Fruit fly (Drosophila melanogaster): Measurements from ENCODE around the gene CrebA.

dm6 chr3L:15588514-15589138 is 53.4 kb downstream of the CrebA start, which contains the start of gene RhoGAP71E:
- peak; percentile 2 for TF ChIP-seq pad (GFP tag; optimal IDR thresholded peaks at IDR 0.05)
- TF ChIP-seq toe (GFP tag; optimal IDR thresholded peaks at IDR 0.05): peak; percentile 18
- TF ChIP-seq CG7045 (GFP tag; optimal IDR thresholded peaks at IDR 0.05): no peak
